Worm (Caenorhabditis elegans): ENCODE measurements around the gene srp-1.

srp-1 gene

ce11 chrV:748044-748443 lies 5.0 kb upstream of the srp-1 start, which contains the start of gene sri-4:
TSS of gene sri-4 (plus strand) at chrV:748344.
- no peak for TF ChIP-seq nhr-28 (tag; optimal IDR thresholded peaks at IDR 0.05)
- TF ChIP-seq blmp-1 (tag; optimal IDR thresholded peaks at IDR 0.05): no peak
- TF ChIP-seq ces-1 (GFP tag; optimal IDR thresholded peaks at IDR 0.05): no peak
- no peak for TF ChIP-seq M03D4.4 (tag; optimal IDR thresholded peaks at IDR 0.05)
- no peak for TF ChIP-seq hlh-1 (tag; optimal IDR thresholded peaks at IDR 0.05)
- no peak for TF ChIP-seq drap-1 (GFP tag; optimal IDR thresholded peaks at IDR 0.05)
- TF ChIP-seq mep-1 (tag; optimal IDR thresholded peaks at IDR 0.05): no peak
- TF ChIP-seq bed-3 (GFP tag; optimal IDR thresholded peaks at IDR 0.05): no peak

ce11 chrV:756169-756568 lies 3.1 kb downstream of the srp-1 start, which contains the start of gene str-20:
TSS of gene str-20 (plus strand) at chrV:756469.
- TF ChIP-seq nhr-76 (tag; optimal IDR thresholded peaks at IDR 0.05): no peak
- TF ChIP-seq blmp-1 (tag; optimal IDR thresholded peaks at IDR 0.05): no peak
- no peak for TF ChIP-seq lsy-2 (tag; optimal IDR thresholded peaks at IDR 0.05)
- TF ChIP-seq nhr-28 (tag; optimal IDR thresholded peaks at IDR 0.05): no peak
- no peak for TF ChIP-seq lin-32 (GFP tag; optimal IDR thresholded peaks at IDR 0.05)
- TF ChIP-seq pha-4 (tag; optimal IDR thresholded peaks at IDR 0.05): no peak
- TF ChIP-seq ceh-83 (GFP tag; optimal IDR thresholded peaks at IDR 0.05): no peak
- TF ChIP-seq mep-1 (tag; optimal IDR thresholded peaks at IDR 0.05): no peak
- no peak for TF ChIP-seq unc-62 (GFP tag; optimal IDR thresholded peaks at IDR 0.05)
- TF ChIP-seq hlh-1 (tag; optimal IDR thresholded peaks at IDR 0.05): no peak
- TF ChIP-seq nhr-12 (tag; optimal IDR thresholded peaks at IDR 0.05): no peak
- TF ChIP-seq lin-13 (tag; optimal IDR thresholded peaks at IDR 0.05): no peak
- no peak for TF ChIP-seq drap-1 (GFP tag; optimal IDR thresholded peaks at IDR 0.05)
- TF ChIP-seq mab-5 (tag; optimal IDR thresholded peaks at IDR 0.05): no peak
- TF ChIP-seq bed-3 (GFP tag; optimal IDR thresholded peaks at IDR 0.05): no peak
- no peak for TF ChIP-seq M03D4.4 (tag; optimal IDR thresholded peaks at IDR 0.05)
- no peak for TF ChIP-seq ceh-39 (tag; optimal IDR thresholded peaks at IDR 0.05)

- TF ChIP-seq nhr-28 (tag; optimal IDR thresholded peaks at IDR 0.05) (no peak), ceh-83 (GFP tag; optimal IDR thresholded peaks at IDR 0.05) (no peak), bed-3 (GFP tag; optimal IDR thresholded peaks at IDR 0.05) (no peak), unc-39 (tag; optimal IDR thresholded peaks at IDR 0.05) (no peak), elt-1 (tag; optimal IDR thresholded peaks at IDR 0.05; ENCODE audit: borderline replicate concordance, insufficient read depth) (no peak), nhr-76 (tag; optimal IDR thresholded peaks at IDR 0.05) (no peak), blmp-1 (tag; optimal IDR thresholded peaks at IDR 0.05) (no peak), mab-5 (tag; optimal IDR thresholded peaks at IDR 0.05) (no peak), cnd-1 (tag; optimal IDR thresholded peaks at IDR 0.05) (no peak), sptf-1 (tag; optimal IDR thresholded peaks at IDR 0.05) (no peak), nhr-237 (tag; optimal IDR thresholded peaks at IDR 0.05) (no peak), M03D4.4 (tag; optimal IDR thresholded peaks at IDR 0.05) (no peak), ces-1 (GFP tag; optimal IDR thresholded peaks at IDR 0.05) (no peak), mep-1 (tag; optimal IDR thresholded peaks at IDR 0.05) (no peak), ceh-39 (tag; optimal IDR thresholded peaks at IDR 0.05) (no peak), flh-1 (GFP tag; optimal IDR thresholded peaks at IDR 0.05) (no peak), lin-32 (GFP tag; optimal IDR thresholded peaks at IDR 0.05) (no peak)
Measured at ce11 chrV:761235-761634, 8.2 kb downstream of the srp-1 start, which contains the start of gene C05E4.15. TSS of gene C05E4.15 (minus strand) at chrV:761335.

ce11 chrV:761882-762281 lies 8.8 kb downstream of the srp-1 start, which contains the start of gene C05E4.12:
TSS of gene C05E4.12 (minus strand) at chrV:761982.
- TF ChIP-seq hlh-1 (tag; optimal IDR thresholded peaks at IDR 0.05) (no peak), blmp-1 (tag; optimal IDR thresholded peaks at IDR 0.05) (no peak), nhr-76 (tag; optimal IDR thresholded peaks at IDR 0.05) (no peak), drap-1 (GFP tag; optimal IDR thresholded peaks at IDR 0.05) (no peak), nhr-2 (tag; optimal IDR thresholded peaks at IDR 0.05) (no peak), sptf-1 (tag; optimal IDR thresholded peaks at IDR 0.05) (no peak), elt-1 (tag; optimal IDR thresholded peaks at IDR 0.05; ENCODE audit: borderline replicate concordance, insufficient read depth) (no peak), lsy-2 (tag; optimal IDR thresholded peaks at IDR 0.05) (no peak), nhr-12 (tag; optimal IDR thresholded peaks at IDR 0.05) (no peak), flh-1 (GFP tag; optimal IDR thresholded peaks at IDR 0.05) (no peak), zip-8 (tag; optimal IDR thresholded peaks at IDR 0.05) (no peak), lin-32 (GFP tag; optimal IDR thresholded peaks at IDR 0.05) (no peak), nhr-28 (tag; optimal IDR thresholded peaks at IDR 0.05) (no peak), ceh-83 (GFP tag; optimal IDR thresholded peaks at IDR 0.05) (no peak), ceh-39 (tag; optimal IDR thresholded peaks at IDR 0.05) (no peak), elt-3 (tag; optimal IDR thresholded peaks at IDR 0.05) (no peak), M03D4.4 (tag; optimal IDR thresholded peaks at IDR 0.05) (no peak), cnd-1 (tag; optimal IDR thresholded peaks at IDR 0.05) (no peak)

- TF ChIP-seq zip-8 (tag; optimal IDR thresholded peaks at IDR 0.05): no peak
- no peak for TF ChIP-seq hlh-1 (tag; optimal IDR thresholded peaks at IDR 0.05)
- TF ChIP-seq mls-2 (tag; optimal IDR thresholded peaks at IDR 0.05): no peak
- no peak for TF ChIP-seq elt-1 (tag; optimal IDR thresholded peaks at IDR 0.05; ENCODE audit: borderline replicate concordance, insufficient read depth)
- no peak for TF ChIP-seq drap-1 (GFP tag; optimal IDR thresholded peaks at IDR 0.05)
- TF ChIP-seq pha-4 (tag; optimal IDR thresholded peaks at IDR 0.05): no peak
- TF ChIP-seq ztf-11 (tag; optimal IDR thresholded peaks at IDR 0.05): no peak
- no peak for TF ChIP-seq ces-1 (GFP tag; optimal IDR thresholded peaks at IDR 0.05)
- TF ChIP-seq nhr-76 (tag; optimal IDR thresholded peaks at IDR 0.05): no peak
- no peak for TF ChIP-seq lsy-2 (tag; optimal IDR thresholded peaks at IDR 0.05)
- TF ChIP-seq nhr-237 (tag; optimal IDR thresholded peaks at IDR 0.05): no peak
- TF ChIP-seq mab-5 (tag; optimal IDR thresholded peaks at IDR 0.05): no peak
- TF ChIP-seq sem-2 (GFP tag; optimal IDR thresholded peaks at IDR 0.05): no peak
- no peak for TF ChIP-seq nhr-12 (tag; optimal IDR thresholded peaks at IDR 0.05)
Measured at ce11 chrV:762340-762739, 9.3 kb downstream of the srp-1 start, which contains the start of gene srp-2. TSS of gene srp-2 (plus strand) at chrV:762640.

Measured in whole organism, mixed stage, embryonic.